Worm (Caenorhabditis elegans) whole organism, L3 larva: ENCODE measurements around the gene ppm-2.

ENCODE experiments used
- egl-27 ChIP-seq: sonication (generic microtip); optimal IDR thresholded peaks from 4 replicates; lab custom pipeline; 2017; ENCODE audit warnings: missing biosample characterization, missing genetic modification reagents, missing genetic modification characterization
- elt-1 ChIP-seq: fragments of 150-350 bp; optimal IDR thresholded peaks from 2 replicates; lab custom pipeline; 2014; ENCODE audit warnings: missing biosample characterization, missing genetic modification characterization
- jun-1 ChIP-seq: fragments of 150-350 bp; optimal IDR thresholded peaks from 2 replicates; lab custom pipeline; 2014; ENCODE audit warnings: missing biosample characterization, missing genetic modification reagents, missing genetic modification characterization
- nhr-11 ChIP-seq: fragments of 150-350 bp; optimal IDR thresholded peaks from 2 replicates; lab custom pipeline; 2014; ENCODE audit warnings: missing biosample characterization, missing genetic modification characterization
- pqm-1 ChIP-seq: fragments of 150-350 bp; optimal IDR thresholded peaks from 2 replicates; lab custom pipeline; 2017; ENCODE audit warnings: missing biosample characterization, missing genetic modification characterization, inconsistent platforms
- skn-1 ChIP-seq: fragments of 150-350 bp; optimal IDR thresholded peaks from 2 replicates; lab custom pipeline; 2014; ENCODE audit warnings: missing biosample characterization, missing genetic modification characterization

DNA sequence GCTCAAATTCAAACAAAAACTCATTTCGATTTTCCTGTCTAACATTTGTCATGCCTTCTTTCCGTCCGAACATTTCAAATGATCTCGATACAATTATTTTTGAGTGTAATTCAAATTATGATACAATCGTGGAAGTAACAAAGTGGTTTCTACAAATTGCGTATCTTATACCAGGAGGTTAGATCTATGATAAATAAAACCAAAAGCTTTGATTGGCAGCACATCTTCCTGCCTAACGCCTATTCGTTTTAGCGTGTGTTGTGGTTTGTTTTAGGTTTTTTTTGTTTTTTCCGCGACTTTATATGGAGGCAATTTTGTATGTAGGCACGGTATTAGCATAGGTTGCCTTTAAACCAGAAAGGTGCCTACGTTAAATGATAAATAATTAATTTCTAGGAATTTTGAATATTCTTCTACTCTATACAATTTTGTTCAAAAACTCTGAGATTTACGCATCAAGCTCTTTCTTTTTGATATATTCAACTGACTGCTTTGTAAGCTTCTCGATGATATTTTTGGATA, 29.7 kb downstream of the ppm-2 start, which contains the start of gene srg-11:
- TF ChIP-seq pqm-1, result no peak
- TF ChIP-seq skn-1 (tag; lab: Kevin White, UChicago), result no peak
- no peak for TF ChIP-seq elt-1 (tag; lab: Kevin White, UChicago)
- no peak for TF ChIP-seq jun-1 (tag; lab: Kevin White, UChicago)
- no peak for TF ChIP-seq nhr-11 (tag; lab: Kevin White, UChicago)
- TF ChIP-seq egl-27 (tag; lab: Kevin White, UChicago), result no peak
